Fruit fly (Drosophila melanogaster) whole organism, embryonic: ENCODE results near the gene CG7465.
A peak's percentile ranks its signal among the peaks of the same experiment; 100 is the strongest.

Source experiments
- Aef1 ChIP-seq: fragments of 200-800 bp; sonication (Bioruptor generic); IDR thresholded peaks from 3 replicates; pipeline ENCODE4 v1.3.6; 2022; ENCODE audit warnings: missing biosample characterization, missing genetic modification characterization
- Atf6 ChIP-seq: fragments of 200-800 bp; sonication (Bioruptor generic); IDR thresholded peaks from 2 replicates; pipeline ENCODE4 v1.3.6; 2022; ENCODE audit warnings: missing biosample characterization, missing genetic modification characterization
- CG10431 ChIP-seq: fragments of 200-800 bp; sonication (Bioruptor generic); optimal IDR thresholded peaks from 3 replicates; lab custom pipeline; 2018; ENCODE audit warnings: missing biosample characterization, mild to moderate bottlenecking, missing genetic modification characterization
- CG10462 ChIP-seq: fragments of 200-800 bp; sonication (Bioruptor generic); optimal IDR thresholded peaks from 2 replicates; lab custom pipeline; 2016; ENCODE audit warnings: missing biosample characterization, missing genetic modification characterization
- CG10959 ChIP-seq: fragments of 200-800 bp; sonication (Bioruptor generic); IDR thresholded peaks from 2 replicates; pipeline ENCODE4 v1.3.6; 2022; ENCODE audit warnings: missing biosample characterization, missing genetic modification characterization
- CG11247 ChIP-seq: fragments of 200-800 bp; sonication (Bioruptor generic); IDR thresholded peaks from 2 replicates; pipeline ENCODE4 v1.3.6; 2022; ENCODE audit warnings: missing biosample characterization, missing genetic modification characterization
- CG11696 ChIP-seq: fragments of 200-800 bp; sonication (Bioruptor generic); IDR thresholded peaks from 2 replicates; pipeline ENCODE4 v1.3.6; 2022; ENCODE audit warnings: missing biosample characterization, missing genetic modification characterization
- CG12155 ChIP-seq: fragments of 200-800 bp; sonication (Bioruptor generic); optimal IDR thresholded peaks from 3 replicates; lab custom pipeline; 2016; ENCODE audit warnings: missing biosample characterization, missing genetic modification characterization
- CG12769 ChIP-seq: fragments of 200-800 bp; sonication (Bioruptor generic); optimal IDR thresholded peaks from 2 replicates; lab custom pipeline; 2019; ENCODE audit warnings: missing biosample characterization, mild to moderate bottlenecking, missing genetic modification characterization, moderate library complexity
- CG15269 ChIP-seq: fragments of 200-800 bp; sonication (Bioruptor generic); optimal IDR thresholded peaks from 2 replicates; lab custom pipeline; 2018; ENCODE audit warnings: missing biosample characterization, mild to moderate bottlenecking, missing genetic modification characterization, moderate library complexity
- CG17568 ChIP-seq: fragments of 200-800 bp; sonication (Bioruptor generic); optimal IDR thresholded peaks from 2 replicates; lab custom pipeline; 2018; ENCODE audit warnings: missing biosample characterization, mild to moderate bottlenecking, missing genetic modification characterization, moderate library complexity
- CG17912 ChIP-seq: fragments of 200-800 bp; sonication (Bioruptor generic); optimal IDR thresholded peaks from 2 replicates; lab custom pipeline; 2018; ENCODE audit warnings: missing biosample characterization, mild to moderate bottlenecking, missing genetic modification characterization
- CG2120 ChIP-seq: fragments of 200-800 bp; sonication (Bioruptor generic); optimal IDR thresholded peaks from 3 replicates; lab custom pipeline; 2016; ENCODE audit warnings: missing biosample characterization, missing genetic modification characterization
- CG30403 ChIP-seq: fragments of 200-800 bp; sonication (Bioruptor generic); optimal IDR thresholded peaks from 3 replicates; lab custom pipeline; 2016; ENCODE audit warnings: missing biosample characterization, missing genetic modification characterization
- CG30431 ChIP-seq: fragments of 200-800 bp; sonication (Bioruptor generic); optimal IDR thresholded peaks from 2 replicates; lab custom pipeline; 2017; ENCODE audit warnings: missing biosample characterization, missing genetic modification characterization
- CG34224 ChIP-seq: fragments of 200-800 bp; sonication (Bioruptor generic); IDR thresholded peaks from 3 replicates; pipeline ENCODE4 v1.3.6; 2022; ENCODE audit warnings: missing biosample characterization, missing genetic modification characterization; ENCODE audit not compliant: partially characterized antibody
- CG6683 ChIP-seq: fragments of 200-800 bp; sonication (Bioruptor generic); optimal IDR thresholded peaks from 2 replicates; lab custom pipeline; 2017; ENCODE audit warnings: missing biosample characterization, mild to moderate bottlenecking, missing genetic modification characterization, missing genetic modification reagents
- CG8290 ChIP-seq, 3 experiments: fragments of 200-800 bp; sonication (Bioruptor generic); optimal IDR thresholded peaks; 2 replicates each; lab custom pipeline; 2016 to 2019; ENCODE audit warnings: missing biosample characterization in 3 of 3, missing genetic modification characterization in 3 of 3, mild to moderate bottlenecking in 2 of 3, moderate library complexity in 1 of 3
- CG9437 ChIP-seq: fragments of 200-800 bp; sonication (Bioruptor generic); optimal IDR thresholded peaks from 2 replicates; lab custom pipeline; 2018; ENCODE audit warnings: missing biosample characterization, mild to moderate bottlenecking, missing genetic modification characterization
- CTCF ChIP-seq: fragments of 200-800 bp; sonication (Bioruptor generic); optimal IDR thresholded peaks from 2 replicates; lab custom pipeline; 2017; ENCODE audit warnings: missing biosample characterization, mild to moderate bottlenecking, missing genetic modification characterization, moderate library complexity
- Ets65A ChIP-seq: fragments of 200-800 bp; sonication (Bioruptor generic); peaks from one replicate; lab custom pipeline; 2016; ENCODE audit warnings: missing biosample characterization, missing genetic modification characterization
- HLH3B ChIP-seq: fragments of 200-800 bp; sonication (Bioruptor generic); IDR thresholded peaks from 2 replicates; pipeline ENCODE4 v1.3.6; 2022; ENCODE audit warnings: missing biosample characterization, missing genetic modification characterization
- Med ChIP-seq: fragments of 200-800 bp; sonication (Bioruptor generic); peaks from one replicate; lab custom pipeline; 2016; ENCODE audit warnings: missing biosample characterization, missing genetic modification characterization, mild to moderate bottlenecking, inconsistent platforms, moderate library complexity
- Sin3A ChIP-seq: fragments of >200 bp; optimal IDR thresholded peaks from 2 replicates; lab custom pipeline; 2018
- Sox102F ChIP-seq: fragments of 200-800 bp; sonication (Bioruptor generic); optimal IDR thresholded peaks from 2 replicates; lab custom pipeline; 2018; ENCODE audit warnings: missing biosample characterization, mild to moderate bottlenecking, missing genetic modification characterization, moderate library complexity
- Xrp1 ChIP-seq: fragments of 200-800 bp; sonication (Bioruptor generic); IDR thresholded peaks from 2 replicates; pipeline ENCODE4 v1.3.6; 2022; ENCODE audit warnings: missing biosample characterization, missing genetic modification characterization
- ato ChIP-seq: fragments of 200-800 bp; sonication (Bioruptor generic); IDR thresholded peaks from 2 replicates; pipeline ENCODE4 v1.3.6; 2022; ENCODE audit warnings: missing biosample characterization, missing genetic modification characterization; ENCODE audit not compliant: partially characterized antibody
- bsh ChIP-seq, 2 experiments: fragments of 200-800 bp; sonication (Bioruptor generic); optimal IDR thresholded peaks; 2 replicates each; lab custom pipeline; 2017 to 2018; ENCODE audit warnings: mild to moderate bottlenecking in 2 of 2, missing biosample characterization in 2 of 2, missing genetic modification characterization in 2 of 2, moderate library complexity in 1 of 2
- caup ChIP-seq: fragments of 200-800 bp; sonication (Bioruptor generic); optimal IDR thresholded peaks from 3 replicates; lab custom pipeline; 2017; ENCODE audit warnings: missing biosample characterization, mild to moderate bottlenecking, missing genetic modification characterization, moderate library complexity; ENCODE audit not compliant: severe bottlenecking
- chif ChIP-seq, 2 experiments: fragments of 200-800 bp; sonication (Bioruptor generic); optimal IDR thresholded peaks; 3 replicates each; lab custom pipeline; 2016; ENCODE audit warnings: missing biosample characterization in 2 of 2, missing genetic modification characterization in 2 of 2
- crc ChIP-seq: fragments of 200-800 bp; sonication (Bioruptor generic); optimal IDR thresholded peaks from 2 replicates; lab custom pipeline; 2016; ENCODE audit warnings: missing biosample characterization, missing genetic modification characterization
- danr ChIP-seq: fragments of 200-800 bp; sonication (Bioruptor generic); IDR thresholded peaks from 2 replicates; pipeline ENCODE4 v1.3.6; 2022; ENCODE audit warnings: missing biosample characterization, missing genetic modification characterization
- dm ChIP-seq: fragments of 200-800 bp; sonication (Bioruptor generic); optimal IDR thresholded peaks from 3 replicates; lab custom pipeline; 2016; ENCODE audit warnings: missing biosample characterization, missing genetic modification characterization
- eve ChIP-seq, 2 experiments: fragments of >200 bp; optimal IDR thresholded peaks; 2 replicates each; lab custom pipeline; 2017; ENCODE audit warnings: missing biosample characterization in 2 of 2, missing genetic modification characterization in 2 of 2
- exex ChIP-seq: fragments of 200-800 bp; sonication (Bioruptor generic); optimal IDR thresholded peaks from 4 replicates; lab custom pipeline; 2018; ENCODE audit warnings: missing biosample characterization, mild to moderate bottlenecking, missing genetic modification characterization, moderate library complexity
- fu2 ChIP-seq: fragments of 200-800 bp; sonication (Bioruptor generic); optimal IDR thresholded peaks from 2 replicates; lab custom pipeline; 2016; ENCODE audit warnings: missing biosample characterization, missing genetic modification characterization
- gem ChIP-seq: fragments of 200-800 bp; sonication (Bioruptor generic); optimal IDR thresholded peaks from 2 replicates; lab custom pipeline; 2019; ENCODE audit warnings: missing biosample characterization, mild to moderate bottlenecking, missing genetic modification characterization, moderate library complexity
- grau ChIP-seq: fragments of 200-800 bp; optimal IDR thresholded peaks from 3 replicates; lab custom pipeline; 2019; ENCODE audit warnings: missing biosample characterization, mild to moderate bottlenecking, missing genetic modification characterization, moderate library complexity
- gro ChIP-seq: fragments of 200-800 bp; sonication (Bioruptor generic); optimal IDR thresholded peaks from 2 replicates; lab custom pipeline; 2016; ENCODE audit warnings: missing biosample characterization, missing genetic modification characterization
- gsb ChIP-seq: fragments of 200-800 bp; sonication (Bioruptor generic); IDR thresholded peaks from 2 replicates; pipeline ENCODE4 v1.3.6; 2022; ENCODE audit warnings: missing biosample characterization, missing genetic modification characterization
- insv ChIP-seq, 2 experiments: fragments of 200-800 bp; sonication (Bioruptor generic); optimal IDR thresholded peaks; 3 replicates each; lab custom pipeline; 2016 to 2018; ENCODE audit warnings: missing biosample characterization in 2 of 2, missing genetic modification characterization in 2 of 2
- luna ChIP-seq: fragments of 200-800 bp; sonication (Bioruptor generic); optimal IDR thresholded peaks from 2 replicates; lab custom pipeline; 2016; ENCODE audit warnings: missing biosample characterization, missing genetic modification characterization
- nom ChIP-seq: fragments of 200-800 bp; sonication (Bioruptor generic); optimal IDR thresholded peaks from 2 replicates; lab custom pipeline; 2017; ENCODE audit warnings: missing biosample characterization, missing genetic modification characterization, mild to moderate bottlenecking, moderate library complexity, missing genetic modification reagents
- otp ChIP-seq: fragments of 200-800 bp; sonication (Bioruptor generic); IDR thresholded peaks from 3 replicates; pipeline ENCODE4, ENCODE4 v1.3.6; 2022; ENCODE audit warnings: missing biosample characterization, missing genetic modification characterization
- pzg ChIP-seq: fragments of 200-800 bp; sonication (Bioruptor generic); optimal IDR thresholded peaks from 3 replicates; lab custom pipeline; 2018; ENCODE audit warnings: missing biosample characterization, mild to moderate bottlenecking, missing genetic modification characterization, moderate library complexity
- sob ChIP-seq: fragments of 200-800 bp; sonication (Bioruptor generic); IDR thresholded peaks from 2 replicates; pipeline ENCODE4 v1.3.6; 2022; ENCODE audit warnings: missing biosample characterization, missing genetic modification characterization
- tll ChIP-seq, 2 experiments: fragments of 200-800 bp in 1 of 2; fragments of >200 bp in 1 of 2; sonication (Bioruptor generic) in 1 of 2; optimal IDR thresholded peaks; 2 replicates each; lab custom pipeline; 2017 to 2019; ENCODE audit warnings: missing biosample characterization in 2 of 2, missing genetic modification characterization in 2 of 2, mild to moderate bottlenecking in 1 of 2, moderate library complexity in 1 of 2
- tna ChIP-seq: fragments of 200-800 bp; sonication (Bioruptor generic); IDR thresholded peaks from 2 replicates; pipeline ENCODE4 v1.3.6; 2022; ENCODE audit warnings: missing biosample characterization, missing genetic modification characterization; ENCODE audit not compliant: partially characterized antibody
- twi ChIP-seq: fragments of 200-800 bp; optimal IDR thresholded peaks from 2 replicates; lab custom pipeline; 2019; ENCODE audit warnings: missing biosample characterization, mild to moderate bottlenecking, missing genetic modification characterization, moderate library complexity
- unpg ChIP-seq: fragments of 200-800 bp; sonication (Bioruptor generic); optimal IDR thresholded peaks from 3 replicates; lab custom pipeline; 2018; ENCODE audit warnings: missing biosample characterization, mild to moderate bottlenecking, missing genetic modification characterization, moderate library complexity

The CG7465 gene

dm6 chr3L:4461454-4462045, 18.5 kb upstream of the CG7465 start, which contains the start of gene CG15023 (continued):
- TF ChIP-seq Aef1 (GFP tag; lab: Robert Waterston, UW) = peak; percentile 38; the same call in 2 of the 3 replicates
- TF ChIP-seq tll (GFP tag; optimal IDR thresholded peaks at IDR 0.05; lab: Kevin White, UChicago) = no peak
- peak; percentile 12 for TF ChIP-seq Ets65A (GFP tag; lab: Kevin White, UChicago)
- peak; percentile 19 for TF ChIP-seq Sox102F (GFP tag; lab: Kevin White, UChicago)
- TF ChIP-seq grau (tag; lab: Kevin White, UChicago) = peak; percentile 47
- TF ChIP-seq CG12155 = no peak
- TF ChIP-seq CG10959 = no peak
- TF ChIP-seq Xrp1 (GFP tag; lab: Robert Waterston, UW) = no peak
- no peak for TF ChIP-seq CG30431 (GFP tag; lab: Kevin White, UChicago)
- TF ChIP-seq Atf6 (GFP tag; lab: Robert Waterston, UW) = 0 out of 2 replicates have a peak, but pooled peaks have one; percentile 7
- peak; percentile 17 for TF ChIP-seq CG17568 (GFP tag; lab: Kevin White, UChicago)
- TF ChIP-seq nom (GFP tag; lab: Kevin White, UChicago) = no peak
- no peak for TF ChIP-seq fu2 (GFP tag; lab: Kevin White, UChicago)
- no peak for TF ChIP-seq eve (GFP tag; optimal IDR thresholded peaks at IDR 0.05; lab: Kevin White, UChicago)
- TF ChIP-seq CG9437 (GFP tag; lab: Kevin White, UChicago) = peak; percentile 14
- TF ChIP-seq ato = no peak
- TF ChIP-seq CG2120 (GFP tag; lab: Kevin White, UChicago) = peak; percentile 35
- TF ChIP-seq exex (tag; lab: Kevin White, UChicago) = no peak
- TF ChIP-seq chif (GFP tag; optimal IDR thresholded peaks at IDR 0.05; lab: Kevin White, UChicago) = no peak
- peak; percentile 19 for TF ChIP-seq CG30403 (GFP tag; lab: Kevin White, UChicago)
- 0 out of 2 replicates have a peak, but pooled peaks have one; percentile 7 for TF ChIP-seq danr (GFP tag; lab: Robert Waterston, UW)
- TF ChIP-seq luna (GFP tag; lab: Kevin White, UChicago) = no peak
- TF ChIP-seq CG15269 (tag; lab: Kevin White, UChicago) = peak; percentile 67
- TF ChIP-seq HLH3B = no peak
- no peak for TF ChIP-seq dm
- no peak for TF ChIP-seq twi (tag; lab: Kevin White, UChicago)
- TF ChIP-seq unpg (GFP tag; lab: Kevin White, UChicago) = peak; percentile 28
- no peak for TF ChIP-seq CG17912 (GFP tag; lab: Kevin White, UChicago)
- no peak for TF ChIP-seq gro
- no peak for TF ChIP-seq CG6683 (GFP tag; lab: Kevin White, UChicago)
- TF ChIP-seq CG8290 (GFP tag; optimal IDR thresholded peaks at IDR 0.05; lab: Kevin White, UChicago) = no peak
- TF ChIP-seq CG8290 (tag; optimal IDR thresholded peaks at IDR 0.05; lab: Kevin White, UChicago) = no peak
- TF ChIP-seq Sin3A = no peak
- TF ChIP-seq Med = peak; percentile 69
- TF ChIP-seq CG10431 (GFP tag; lab: Kevin White, UChicago) = no peak
- TF ChIP-seq crc (GFP tag; lab: Kevin White, UChicago) = no peak
- TF ChIP-seq pzg = no peak
- TF ChIP-seq CG12769 (tag; lab: Kevin White, UChicago) = peak; percentile 16
- no peak for TF ChIP-seq otp (GFP tag; lab: Robert Waterston, UW)
- no peak for TF ChIP-seq CTCF (GFP tag; lab: Kevin White, UChicago)
- peak in 1 of 2 experiments; percentile 7 for TF ChIP-seq bsh (GFP tag; optimal IDR thresholded peaks at IDR 0.05; lab: Kevin White, UChicago)
- TF ChIP-seq gem (tag; lab: Kevin White, UChicago) = peak; percentile 61
- TF ChIP-seq caup = no peak
- no peak for TF ChIP-seq CG34224 (GFP tag; lab: Robert Waterston, UW)
- 0 out of 2 replicates have a peak, but pooled peaks have one; percentile 19 for TF ChIP-seq sob
- no peak for TF ChIP-seq CG10462 (GFP tag; lab: Kevin White, UChicago)
- TF ChIP-seq gsb (GFP tag; lab: Robert Waterston, UW) = no peak
- TF ChIP-seq insv (GFP tag; optimal IDR thresholded peaks at IDR 0.05; lab: Kevin White, UChicago) = no peak
- TF ChIP-seq CG11696 (GFP tag; lab: Robert Waterston, UW) = no peak
- no peak for TF ChIP-seq tna (GFP tag; lab: Robert Waterston, UW)
- 0 out of 2 replicates have a peak, but pooled peaks have one; percentile 19 for TF ChIP-seq CG11247 (GFP tag; lab: Robert Waterston, UW)
